Worm (Caenorhabditis elegans): ENCODE results near the gene fbxa-84.

DNA sequence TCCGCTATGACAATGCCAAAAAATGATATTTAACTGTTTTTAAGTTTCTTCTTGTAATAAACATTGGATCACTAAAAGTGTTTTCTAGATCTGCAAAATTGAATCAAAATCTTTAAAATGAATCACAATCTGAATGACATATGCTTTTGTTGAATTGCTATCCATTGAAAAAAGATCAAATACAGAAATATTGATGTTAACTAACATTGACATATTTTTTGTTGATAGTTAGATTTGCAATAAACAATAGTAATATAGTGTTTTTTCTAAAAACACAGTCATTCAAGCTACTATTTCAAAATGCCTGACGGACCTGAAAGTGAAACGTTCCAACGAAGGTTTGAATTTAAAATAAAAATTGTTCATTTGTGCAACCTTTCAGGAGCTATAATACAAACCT is 31.6 kb upstream of the fbxa-84 start, which contains the start of gene T09F5.2:
- TF ChIP-seq nhr-28 (tag; optimal IDR thresholded peaks at IDR 0.05) (no peak), mls-2 (tag; optimal IDR thresholded peaks at IDR 0.05) (no peak), nhr-237 (tag; optimal IDR thresholded peaks at IDR 0.05) (no peak), blmp-1 (tag; optimal IDR thresholded peaks at IDR 0.05) (no peak), nhr-76 (tag; optimal IDR thresholded peaks at IDR 0.05) (no peak), ztf-11 (tag; optimal IDR thresholded peaks at IDR 0.05) (no peak), pha-4 (tag; optimal IDR thresholded peaks at IDR 0.05) (no peak), ham-2 (GFP tag; optimal IDR thresholded peaks at IDR 0.05) (no peak), mab-5 (tag; optimal IDR thresholded peaks at IDR 0.05) (no peak), sptf-1 (tag; optimal IDR thresholded peaks at IDR 0.05) (no peak), snpc-4 (tag; optimal IDR thresholded peaks at IDR 0.05) (no peak), unc-62 (GFP tag; optimal IDR thresholded peaks at IDR 0.05) (no peak), lin-13 (tag; optimal IDR thresholded peaks at IDR 0.05) (no peak), ces-1 (GFP tag; optimal IDR thresholded peaks at IDR 0.05) (no peak)
